Worm (Caenorhabditis elegans) whole organism, midembryonic: ENCODE measurements around the gene twk-5.

Source experiments
- T22C8.4 ChIP-seq: fragments of 200-800 bp; sonication (Bioruptor generic); IDR thresholded peaks from 2 replicates; pipeline ENCODE4 v1.3.6; 2022; ENCODE audit warnings: missing genetic modification characterization, missing compliant biosample characterization
- flt-1 ChIP-seq: fragments of 200-800 bp; sonication (Bioruptor generic); IDR thresholded peaks from 2 replicates; pipeline ENCODE4 v1.3.6; 2022; ENCODE audit warnings: missing genetic modification characterization, missing compliant biosample characterization
- tab-1 ChIP-seq: fragments of 200-800 bp; sonication (Bioruptor generic); IDR thresholded peaks from 2 replicates; pipeline ENCODE4 v1.3.6; 2022; ENCODE audit warnings: missing genetic modification characterization, missing compliant biosample characterization
- ztf-29 ChIP-seq: fragments of 200-800 bp; sonication (Bioruptor generic); IDR thresholded peaks from 2 replicates; pipeline ENCODE4 v1.3.6; 2022; ENCODE audit warnings: missing genetic modification reagents, missing genetic modification characterization, missing compliant biosample characterization

DNA sequence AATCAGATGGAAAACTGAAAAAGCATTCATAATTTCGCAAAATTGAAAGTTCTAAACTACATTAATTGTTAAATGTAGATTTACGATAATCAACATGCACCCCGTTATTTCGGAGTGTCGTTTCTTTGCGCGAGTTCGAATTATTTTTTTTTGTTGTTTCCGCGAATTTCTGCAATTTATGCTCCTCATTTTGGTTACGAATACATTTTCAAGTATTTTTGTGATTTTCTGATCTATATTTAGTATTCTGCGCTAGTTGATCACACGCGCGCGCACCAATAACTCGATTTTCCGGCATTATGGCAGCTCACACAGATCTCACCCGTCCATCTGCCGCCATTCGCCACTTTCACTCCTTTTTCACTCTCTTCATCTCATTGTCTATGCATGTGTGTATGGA, 44.8 kb downstream of the twk-5 start, which contains the start of gene VW02B12L.2:
- TF ChIP-seq T22C8.4 (no peak), flt-1 (GFP tag; lab: Robert Waterston, UW) (no peak), ztf-29 (GFP tag; lab: Robert Waterston, UW) (no peak), tab-1 (GFP tag; lab: Robert Waterston, UW) (no peak)
